Fruit fly (Drosophila melanogaster) whole organism, prepupa: Measurements from ENCODE around the gene CG31064.

Experiments used
- Blimp-1 ChIP-seq: fragments of 200-800 bp; sonication (Bioruptor generic); optimal IDR thresholded peaks from 3 replicates; lab custom pipeline; 2017; ENCODE audit warnings: missing biosample characterization, missing genetic modification characterization, mild to moderate bottlenecking, moderate library complexity, missing genetic modification reagents
- CG10631 ChIP-seq: fragments of 200-800 bp; sonication (Bioruptor generic); optimal IDR thresholded peaks from 2 replicates; lab custom pipeline; 2016; ENCODE audit warnings: missing biosample characterization, missing genetic modification characterization
- CG11294 ChIP-seq: fragments of 200-800 bp; sonication (Bioruptor generic); IDR thresholded peaks from 2 replicates; pipeline ENCODE4 v1.3.6; 2022; ENCODE audit warnings: missing biosample characterization, missing genetic modification characterization
- CG11762 ChIP-seq: fragments of 200-800 bp; sonication (Bioruptor generic); optimal IDR thresholded peaks from 3 replicates; lab custom pipeline; 2016; ENCODE audit warnings: missing biosample characterization, missing genetic modification characterization; ENCODE audit not compliant: insufficient read depth
- CG15336 ChIP-seq: fragments of 200-800 bp; sonication (Bioruptor generic); IDR thresholded peaks from 2 replicates; pipeline ENCODE4 v1.3.6; 2022; ENCODE audit warnings: missing biosample characterization, missing genetic modification characterization
- CG1621 ChIP-seq: fragments of 200-800 bp; sonication (Bioruptor generic); optimal IDR thresholded peaks from 3 replicates; lab custom pipeline; 2018; ENCODE audit warnings: missing biosample characterization, mild to moderate bottlenecking, missing genetic modification characterization
- CG32006 ChIP-seq: fragments of 200-800 bp; sonication (Bioruptor generic); optimal IDR thresholded peaks from 3 replicates; lab custom pipeline; 2017; ENCODE audit warnings: missing biosample characterization, mild to moderate bottlenecking, missing genetic modification characterization
- CG34406 ChIP-seq: fragments of 200-800 bp; sonication (Bioruptor generic); optimal IDR thresholded peaks from 3 replicates; lab custom pipeline; 2016; ENCODE audit warnings: missing biosample characterization, missing genetic modification characterization
- CG3919 ChIP-seq: fragments of 200-800 bp; sonication (Bioruptor generic); optimal IDR thresholded peaks from 3 replicates; lab custom pipeline; 2016; ENCODE audit warnings: missing biosample characterization, missing genetic modification characterization
- CG4318 ChIP-seq: fragments of 200-800 bp; sonication (Bioruptor generic); optimal IDR thresholded peaks from 3 replicates; lab custom pipeline; 2017; ENCODE audit warnings: missing biosample characterization, mild to moderate bottlenecking, missing genetic modification characterization
- CG6163 ChIP-seq: fragments of 200-800 bp; sonication (Bioruptor generic); IDR thresholded peaks from 3 replicates; pipeline ENCODE4 v1.3.6; 2022; ENCODE audit warnings: missing biosample characterization, missing genetic modification characterization
- CG6792 ChIP-seq: fragments of 200-800 bp; sonication (Bioruptor generic); optimal IDR thresholded peaks from 3 replicates; lab custom pipeline; 2016; ENCODE audit warnings: missing biosample characterization, missing genetic modification characterization
- CG6808 ChIP-seq: fragments of 200-800 bp; sonication (Bioruptor generic); optimal IDR thresholded peaks from 3 replicates; lab custom pipeline; 2017; ENCODE audit warnings: missing biosample characterization, missing genetic modification characterization, mild to moderate bottlenecking, moderate library complexity, missing genetic modification reagents
- CG6854 ChIP-seq: fragments of 200-800 bp; sonication (Bioruptor generic); optimal IDR thresholded peaks from 2 replicates; lab custom pipeline; 2017; ENCODE audit warnings: missing biosample characterization, mild to moderate bottlenecking, missing genetic modification characterization
- CG8119 ChIP-seq: fragments of 200-800 bp; sonication (Bioruptor generic); IDR thresholded peaks from 3 replicates; pipeline ENCODE4 v1.3.6; 2022; ENCODE audit warnings: missing biosample characterization, missing genetic modification characterization
- CG8319 ChIP-seq: fragments of 200-800 bp; sonication (Bioruptor generic); optimal IDR thresholded peaks from 3 replicates; lab custom pipeline; 2016; ENCODE audit warnings: missing biosample characterization, missing genetic modification characterization
- CG8632 ChIP-seq: fragments of 200-800 bp; sonication (Bioruptor generic); optimal IDR thresholded peaks from 3 replicates; lab custom pipeline; 2016; ENCODE audit warnings: missing biosample characterization, missing genetic modification characterization
- Eip75B ChIP-seq: fragments of 200-800 bp; sonication (Bioruptor generic); optimal IDR thresholded peaks from 3 replicates; lab custom pipeline; 2016; ENCODE audit warnings: missing biosample characterization, missing genetic modification characterization
- Eip78C ChIP-seq: fragments of 200-800 bp; sonication (Bioruptor generic); peaks from one replicate; lab custom pipeline; 2016; ENCODE audit warnings: missing biosample characterization, missing genetic modification characterization
- Eip93F ChIP-seq: fragments of 200-800 bp; sonication (Bioruptor generic); optimal IDR thresholded peaks from 2 replicates; lab custom pipeline; 2016; ENCODE audit warnings: missing biosample characterization, mild to moderate bottlenecking, missing genetic modification characterization
- Ets21C ChIP-seq: fragments of 200-800 bp; sonication (Bioruptor generic); optimal IDR thresholded peaks from 3 replicates; lab custom pipeline; 2016; ENCODE audit warnings: missing biosample characterization, missing genetic modification characterization
- Ets96B ChIP-seq: fragments of 200-800 bp; optimal IDR thresholded peaks from 2 replicates; lab custom pipeline; 2019; ENCODE audit warnings: missing biosample characterization, mild to moderate bottlenecking, missing genetic modification characterization, moderate library complexity
- Gug ChIP-seq: fragments of 200-800 bp; sonication (Bioruptor generic); IDR thresholded peaks from 2 replicates; pipeline ENCODE4 v1.3.6; 2022; ENCODE audit warnings: missing biosample characterization, missing genetic modification characterization
- Hr38 ChIP-seq: sonication (Bioruptor generic); optimal IDR thresholded peaks from 2 replicates; lab custom pipeline; 2016; ENCODE audit warnings: missing biosample characterization, missing genetic modification characterization
- Hr39 ChIP-seq: fragments of 200-800 bp; sonication (Bioruptor generic); optimal IDR thresholded peaks from 2 replicates; lab custom pipeline; 2016; ENCODE audit warnings: missing biosample characterization, missing genetic modification characterization
- Hr4 ChIP-seq: fragments of 200-800 bp; sonication (Bioruptor generic); optimal IDR thresholded peaks from 3 replicates; lab custom pipeline; 2016; ENCODE audit warnings: missing biosample characterization, missing genetic modification characterization
- OdsH ChIP-seq: fragments of 200-800 bp; sonication (Bioruptor generic); optimal IDR thresholded peaks from 3 replicates; lab custom pipeline; 2016; ENCODE audit warnings: missing biosample characterization, missing genetic modification characterization
- Smox ChIP-seq: fragments of 200-800 bp; sonication (Bioruptor generic); optimal IDR thresholded peaks from 3 replicates; lab custom pipeline; 2016; ENCODE audit warnings: missing biosample characterization, missing genetic modification characterization
- Sox102F ChIP-seq: fragments of 200-800 bp; sonication (Bioruptor generic); optimal IDR thresholded peaks from 2 replicates; lab custom pipeline; 2016; ENCODE audit warnings: missing biosample characterization, mild to moderate bottlenecking, missing genetic modification characterization
- Sox14 ChIP-seq: fragments of 200-800 bp; sonication (Bioruptor generic); optimal IDR thresholded peaks from 3 replicates; lab custom pipeline; 2016; ENCODE audit warnings: missing biosample characterization, missing genetic modification characterization
- Sox15 ChIP-seq: fragments of 200-800 bp; sonication (Bioruptor generic); optimal IDR thresholded peaks from 3 replicates; lab custom pipeline; 2016; ENCODE audit warnings: missing biosample characterization, missing genetic modification characterization
- acj6 ChIP-seq: fragments of 200-800 bp; sonication (Bioruptor generic); optimal IDR thresholded peaks from 3 replicates; lab custom pipeline; 2016; ENCODE audit warnings: missing biosample characterization, missing genetic modification characterization
- cyc ChIP-seq: fragments of 200-800 bp; sonication (Bioruptor generic); optimal IDR thresholded peaks from 3 replicates; lab custom pipeline; 2016; ENCODE audit warnings: missing biosample characterization, missing genetic modification characterization
- dac ChIP-seq: fragments of 200-800 bp; sonication (Bioruptor generic); optimal IDR thresholded peaks from 2 replicates; lab custom pipeline; 2017; ENCODE audit warnings: missing biosample characterization, mild to moderate bottlenecking, missing genetic modification characterization
- dsx ChIP-seq: fragments of 200-800 bp; optimal IDR thresholded peaks from 3 replicates; lab custom pipeline; 2019; ENCODE audit warnings: missing biosample characterization, mild to moderate bottlenecking, missing genetic modification characterization, moderate library complexity; ENCODE audit not compliant: poor library complexity, severe bottlenecking
- eg ChIP-seq: fragments of 200-800 bp; sonication (Bioruptor generic); IDR thresholded peaks from 3 replicates; pipeline ENCODE4 v1.3.6; 2022; ENCODE audit warnings: missing biosample characterization, missing genetic modification characterization
- fd85E ChIP-seq: fragments of 200-800 bp; sonication (Bioruptor generic); optimal IDR thresholded peaks from 3 replicates; lab custom pipeline; 2016; ENCODE audit warnings: missing biosample characterization, missing genetic modification characterization
- fkh ChIP-seq: fragments of 200-800 bp; sonication (Bioruptor generic); optimal IDR thresholded peaks from 3 replicates; lab custom pipeline; 2017; ENCODE audit warnings: missing biosample characterization, mild to moderate bottlenecking, missing genetic modification characterization, moderate library complexity
- net ChIP-seq: fragments of 200-800 bp; sonication (Bioruptor generic); optimal IDR thresholded peaks from 3 replicates; lab custom pipeline; 2016; ENCODE audit warnings: missing biosample characterization, missing genetic modification characterization
- salr ChIP-seq, 2 experiments: fragments of 200-800 bp; sonication (Bioruptor generic); optimal IDR thresholded peaks; 3 replicates each; lab custom pipeline; 2016 to 2018; ENCODE audit warnings: missing biosample characterization in 2 of 2, missing genetic modification characterization in 2 of 2, mild to moderate bottlenecking in 1 of 2
- spab ChIP-seq: fragments of 200-800 bp; sonication (Bioruptor generic); optimal IDR thresholded peaks from 2 replicates; lab custom pipeline; 2017; ENCODE audit warnings: missing biosample characterization, mild to moderate bottlenecking, missing genetic modification characterization, missing genetic modification reagents
- ss ChIP-seq, 2 experiments: fragments of 200-800 bp; sonication (Bioruptor generic); optimal IDR thresholded peaks; 2 replicates in 1 of 2; 3 replicates in 1 of 2; lab custom pipeline; 2017 to 2018; ENCODE audit warnings: mild to moderate bottlenecking in 2 of 2, missing biosample characterization in 2 of 2, missing genetic modification characterization in 2 of 2, moderate library complexity in 1 of 2
- svp ChIP-seq: fragments of 200-800 bp; sonication (Bioruptor generic); peaks from one replicate; lab custom pipeline; 2016; ENCODE audit warnings: missing biosample characterization, missing genetic modification characterization
- vri ChIP-seq: fragments of 200-800 bp; sonication (Bioruptor generic); optimal IDR thresholded peaks from 3 replicates; lab custom pipeline; 2016; ENCODE audit warnings: missing biosample characterization, mild to moderate bottlenecking, missing genetic modification characterization

CG31064 gene

DNA sequence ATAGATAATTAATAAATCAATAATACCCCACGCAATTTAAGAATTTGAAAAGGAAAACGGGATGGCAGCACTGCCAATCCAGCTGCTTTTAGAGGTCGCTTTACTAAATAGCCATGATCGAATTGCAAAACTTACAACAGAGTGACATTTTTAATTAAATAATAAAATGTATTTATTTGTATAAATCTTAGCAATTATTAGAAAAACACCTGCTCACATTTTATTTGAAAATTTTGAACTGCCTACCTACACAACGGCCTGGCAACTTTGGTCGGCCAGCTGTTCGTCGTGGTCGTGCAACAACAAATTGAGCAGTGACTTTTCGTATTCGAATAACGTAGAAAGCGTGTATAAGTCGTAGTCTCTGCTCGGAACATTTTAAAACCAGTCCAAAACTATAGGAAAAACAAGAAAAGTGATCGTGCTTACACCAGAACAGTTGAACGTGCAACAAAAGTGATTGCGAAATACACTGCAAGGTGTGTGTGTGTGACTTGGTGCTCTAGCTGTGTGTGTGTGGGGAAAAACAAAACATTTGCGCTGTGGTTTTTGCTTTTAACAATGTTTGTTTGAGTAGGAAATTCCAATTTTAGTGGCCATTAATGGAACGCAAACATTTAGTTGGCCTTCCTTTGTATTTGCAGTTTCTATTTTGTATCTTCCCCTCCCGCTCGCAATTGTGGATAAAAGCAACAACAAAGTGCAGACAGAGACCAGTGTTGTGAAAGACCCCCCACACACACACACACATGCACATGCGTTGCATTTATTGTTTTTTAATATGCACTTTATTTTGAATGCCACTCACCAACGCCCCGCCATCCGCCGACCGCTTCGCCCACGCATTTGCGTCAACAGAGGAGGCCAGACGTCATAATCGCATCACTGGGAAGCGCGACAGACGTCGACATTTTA lies 35.9 kb upstream of the CG31064 start, which contains the start of gene CG5938 (continued):
- no peak for TF ChIP-seq Eip93F
- TF ChIP-seq Hr38 (GFP tag; lab: Kevin White, UChicago) = no peak
- peak; percentile 26 for TF ChIP-seq net (GFP tag; lab: Kevin White, UChicago)
- TF ChIP-seq CG4318 (GFP tag; lab: Kevin White, UChicago) = no peak
- no peak for TF ChIP-seq spab (GFP tag; lab: Kevin White, UChicago)
- no peak for TF ChIP-seq fd85E (GFP tag; lab: Kevin White, UChicago)
- no peak for TF ChIP-seq CG8119 (GFP tag; lab: Robert Waterston, UW)
- no peak for TF ChIP-seq Smox
- no peak for TF ChIP-seq Gug (GFP tag; lab: Robert Waterston, UW)
- peak; percentile 59 for TF ChIP-seq svp (GFP tag; lab: Kevin White, UChicago)
- TF ChIP-seq, all 60 proteins: peak for 37

DNA sequence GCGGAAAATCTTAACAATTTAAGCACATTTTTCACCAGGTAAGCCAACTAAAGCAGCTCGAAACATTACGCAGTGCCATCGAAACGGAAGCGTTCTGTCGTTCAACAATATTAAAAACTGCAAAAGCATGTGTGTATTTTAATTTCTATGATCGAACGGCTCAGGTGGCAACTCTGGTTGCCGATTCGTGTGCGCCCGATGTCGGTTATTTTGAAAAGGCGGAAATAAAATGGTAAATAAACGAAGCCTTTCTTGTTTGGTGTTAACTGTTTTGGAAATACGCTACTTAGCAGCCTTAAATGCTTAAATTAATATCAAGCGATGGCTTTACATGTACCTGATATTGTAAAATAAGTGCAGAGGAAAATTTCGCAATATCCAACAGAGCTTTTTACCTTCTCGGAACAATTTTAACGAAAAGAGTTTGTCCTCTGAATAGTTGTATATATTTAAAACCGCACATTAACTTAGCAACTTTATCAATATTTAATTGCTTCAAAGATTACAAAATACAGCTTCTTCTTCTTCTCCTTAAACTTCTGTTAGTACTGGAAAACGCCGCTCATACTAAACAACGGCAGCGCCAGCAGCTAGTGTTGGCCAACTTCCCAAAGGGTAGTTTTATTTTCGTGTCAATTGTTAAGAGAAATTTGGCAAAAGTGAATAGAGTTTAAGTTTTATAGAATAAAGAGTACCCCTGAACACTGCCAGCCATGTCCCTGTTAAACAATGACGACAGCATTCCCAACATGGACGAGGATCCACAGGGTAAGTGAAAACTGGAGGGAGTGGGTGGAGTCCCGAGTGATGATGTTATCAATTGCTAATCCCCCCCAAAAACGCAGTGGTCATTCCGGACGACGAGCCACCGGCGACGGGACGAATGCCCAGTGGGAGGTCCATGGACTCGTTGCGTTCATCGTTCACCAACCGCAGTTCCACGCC lies 34.5 kb upstream of the CG31064 start, which contains the start of gene CG5934:
TSS of gene CG5934 (plus strand) at position 588 of the 945 bp plus-strand sequence.
- TF ChIP-seq fkh = peak; percentile 18
- no peak for TF ChIP-seq Hr38 (GFP tag; lab: Kevin White, UChicago)
- TF ChIP-seq svp (GFP tag; lab: Kevin White, UChicago) = peak; percentile 50
- peak; percentile 29 for TF ChIP-seq Hr39 (GFP tag; lab: Kevin White, UChicago)
- no peak for TF ChIP-seq CG10631
- TF ChIP-seq CG8319 (GFP tag; lab: Kevin White, UChicago) = no peak
- TF ChIP-seq Hr4 (GFP tag; lab: Kevin White, UChicago) = no peak
- peak; percentile 46 for TF ChIP-seq CG3919 (GFP tag; lab: Kevin White, UChicago)
- TF ChIP-seq cyc (GFP tag; lab: Kevin White, UChicago) = peak; percentile 53
- TF ChIP-seq CG32006 = peak; percentile 3
- TF ChIP-seq Eip78C = peak; percentile 61
- peak; percentile 11 for TF ChIP-seq acj6 (GFP tag; lab: Kevin White, UChicago)
- TF ChIP-seq ss (GFP tag; optimal IDR thresholded peaks at IDR 0.05; lab: Kevin White, UChicago) = peak in 1 of 2 experiments; percentile 44
- TF ChIP-seq CG6854 (GFP tag; lab: Kevin White, UChicago) = no peak
- peak; percentile 52 for TF ChIP-seq Sox14 (GFP tag; lab: Kevin White, UChicago)
- no peak for TF ChIP-seq CG15336 (GFP tag; lab: Robert Waterston, UW)
- TF ChIP-seq CG34406 (GFP tag; lab: Kevin White, UChicago) = peak; percentile 15
- TF ChIP-seq eg = no peak
- TF ChIP-seq CG6163 (GFP tag; lab: Robert Waterston, UW) = peak; percentile 47; the same call in 1 of the 3 replicates
- no peak for TF ChIP-seq CG11762 (GFP tag; lab: Kevin White, UChicago)
- TF ChIP-seq Blimp-1 = no peak
- no peak for TF ChIP-seq dac (GFP tag; lab: Kevin White, UChicago)
- peak; percentile 46 for TF ChIP-seq Eip75B
- TF ChIP-seq fd85E (GFP tag; lab: Kevin White, UChicago) = no peak
- TF ChIP-seq dsx (GFP tag; lab: Kevin White, UChicago) = no peak
- TF ChIP-seq spab (GFP tag; lab: Kevin White, UChicago) = no peak
- TF ChIP-seq Ets96B (tag; lab: Kevin White, UChicago) = no peak
- no peak for TF ChIP-seq Sox15
- TF ChIP-seq CG6808 (GFP tag; lab: Kevin White, UChicago) = peak; percentile 6
- TF ChIP-seq Sox102F (GFP tag; lab: Kevin White, UChicago) = no peak
- no peak for TF ChIP-seq CG1621 (tag; lab: Kevin White, UChicago)
- no peak for TF ChIP-seq Eip93F
- TF ChIP-seq CG4318 (GFP tag; lab: Kevin White, UChicago) = no peak
- TF ChIP-seq Gug (GFP tag; lab: Robert Waterston, UW) = no peak
- peak; percentile 26 for TF ChIP-seq CG6792 (GFP tag; lab: Kevin White, UChicago)
- peak; percentile 56 for TF ChIP-seq vri (GFP tag; lab: Kevin White, UChicago)
- TF ChIP-seq Ets21C (GFP tag; lab: Kevin White, UChicago) = no peak
- TF ChIP-seq CG11294 (GFP tag; lab: Robert Waterston, UW) = no peak
- no peak for TF ChIP-seq salr (GFP tag; optimal IDR thresholded peaks at IDR 0.05; lab: Kevin White, UChicago)
- no peak for TF ChIP-seq CG8632 (GFP tag; lab: Kevin White, UChicago)
- TF ChIP-seq OdsH (GFP tag; lab: Kevin White, UChicago) = no peak
